Fruit fly (Drosophila melanogaster) S2 (cell line): ENCODE data around the gene obst-B.

ENCODE experiments used
- CG8478 ChIP-seq: fragments of >200 bp; optimal IDR thresholded peaks from 2 replicates; lab custom pipeline; 2018
- CTCF ChIP-seq, 2 experiments: fragments of >200 bp; optimal IDR thresholded peaks; 2 replicates each; lab custom pipeline; 2018

The obst-B gene

dm6 chr2L:10032415-10032814 lies at the start of gene obst-B:
obst-B (plus strand) TSS chr2L:10032690.
- TF ChIP-seq CTCF (optimal IDR thresholded peaks at IDR 0.05; lab: Kevin White, UChicago) = no peak
- no peak for TF ChIP-seq CG8478 (lab: Kevin White, UChicago)

- TF ChIP-seq CG8478 (lab: Kevin White, UChicago) (no peak), CTCF (optimal IDR thresholded peaks at IDR 0.05; lab: Kevin White, UChicago) (no peak)
Measured at dm6 chr2L:9984078-9984772, 48.3 kb upstream of the obst-B start, which contains the start of gene bib. bib (plus strand) TSS chr2L:9984645.

- no peak for TF ChIP-seq CG8478 (lab: Kevin White, UChicago)
- no peak for TF ChIP-seq CTCF (optimal IDR thresholded peaks at IDR 0.05; lab: Kevin White, UChicago)
Measured at dm6 chr2L:9986402-9987350, 45.8 kb upstream of the obst-B start.

dm6 chr2L:9988201-9988990 lies 44.1 kb upstream of the obst-B start:
- TF ChIP-seq CG8478 (lab: Kevin White, UChicago) (no peak), CTCF (optimal IDR thresholded peaks at IDR 0.05; lab: Kevin White, UChicago) (no peak)

- TF ChIP-seq CTCF (optimal IDR thresholded peaks at IDR 0.05; lab: Kevin White, UChicago) (no peak), CG8478 (lab: Kevin White, UChicago) (no peak)
Measured at dm6 chr2L:9989275-9989674, 43.2 kb upstream of the obst-B start.

dm6 chr2L:9989846-9990506 lies 42.5 kb upstream of the obst-B start:
- TF ChIP-seq CG8478 (lab: Kevin White, UChicago) = no peak
- TF ChIP-seq CTCF (optimal IDR thresholded peaks at IDR 0.05; lab: Kevin White, UChicago) = no peak

- TF ChIP-seq CG8478 (lab: Kevin White, UChicago) = no peak
- no peak for TF ChIP-seq CTCF (optimal IDR thresholded peaks at IDR 0.05; lab: Kevin White, UChicago)
Measured at dm6 chr2L:9994382-9994781, 38.1 kb upstream of the obst-B start.

dm6 chr2L:9996553-9996952 lies 35.9 kb upstream of the obst-B start:
- TF ChIP-seq CG8478 (lab: Kevin White, UChicago) (no peak), CTCF (optimal IDR thresholded peaks at IDR 0.05; lab: Kevin White, UChicago) (no peak)

dm6 chr2L:10002408-10003358 lies 29.8 kb upstream of the obst-B start, which contains the start of the genes CG31875 and SoYb:
CG31875 (minus strand) TSS chr2L:10002736.
SoYb (minus strand) TSS chr2L:10002736.
- TF ChIP-seq CTCF (optimal IDR thresholded peaks at IDR 0.05; lab: Kevin White, UChicago) = no peak
- TF ChIP-seq CG8478 (lab: Kevin White, UChicago) = no peak

dm6 chr2L:10003593-10003992 lies 28.9 kb upstream of the obst-B start, which contains the start of gene Ndf:
Ndf (plus strand) TSS chr2L:10003832.
- TF ChIP-seq CG8478 (lab: Kevin White, UChicago) (no peak), CTCF (optimal IDR thresholded peaks at IDR 0.05; lab: Kevin White, UChicago) (peak in 1 of 2 experiments; percentile 20)

- TF ChIP-seq CG8478 (lab: Kevin White, UChicago) = no peak
- TF ChIP-seq CTCF (optimal IDR thresholded peaks at IDR 0.05; lab: Kevin White, UChicago) = no peak
Measured at dm6 chr2L:10004574-10004973, 27.9 kb upstream of the obst-B start.

dm6 chr2L:10009293-10009695 lies 23.2 kb upstream of the obst-B start, which contains the start of gene Trp1:
Trp1 (plus strand) TSS chr2L:10009381.
- peak in 1 of 2 experiments; percentile 43 for TF ChIP-seq CTCF (optimal IDR thresholded peaks at IDR 0.05; lab: Kevin White, UChicago)
- TF ChIP-seq CG8478 (lab: Kevin White, UChicago) = no peak
